Fruit fly (Drosophila melanogaster) whole organism, embryonic: Measurements from ENCODE around the gene CG34136.

Source experiments
- Abd-B ChIP-seq: fragments of 200-800 bp; sonication (Bioruptor generic); optimal IDR thresholded peaks from 2 replicates; lab custom pipeline; 2018; ENCODE audit warnings: missing biosample characterization, mild to moderate bottlenecking, missing genetic modification characterization, moderate library complexity
- Bdp1 ChIP-seq: fragments of 200-800 bp; sonication (Bioruptor generic); optimal IDR thresholded peaks from 3 replicates; lab custom pipeline; 2016; ENCODE audit warnings: missing biosample characterization, missing genetic modification characterization
- CG10274 ChIP-seq: fragments of 200-800 bp; sonication (Bioruptor generic); optimal IDR thresholded peaks from 3 replicates; lab custom pipeline; 2017; ENCODE audit warnings: missing biosample characterization, mild to moderate bottlenecking, missing genetic modification characterization
- CG10543 ChIP-seq: fragments of 200-800 bp; sonication (Bioruptor generic); optimal IDR thresholded peaks from 3 replicates; lab custom pipeline; 2017; ENCODE audit warnings: missing biosample characterization, mild to moderate bottlenecking, missing genetic modification characterization, moderate library complexity
- CG11093 ChIP-seq: fragments of 200-800 bp; sonication (Bioruptor generic); IDR thresholded peaks from 3 replicates; pipeline ENCODE4 v1.3.6; 2022; ENCODE audit warnings: missing biosample characterization, missing genetic modification characterization
- CG14050 ChIP-seq: fragments of 200-800 bp; sonication (Bioruptor generic); IDR thresholded peaks from 3 replicates; pipeline ENCODE4 v1.3.6; 2022; ENCODE audit warnings: missing biosample characterization, missing genetic modification characterization
- CG14667 ChIP-seq: fragments of 200-800 bp; sonication (Bioruptor generic); IDR thresholded peaks from 2 replicates; pipeline ENCODE4 v1.3.6; 2022; ENCODE audit warnings: missing biosample characterization, missing genetic modification characterization
- CG16863 ChIP-seq: fragments of 200-800 bp; sonication (Bioruptor generic); optimal IDR thresholded peaks from 3 replicates; lab custom pipeline; 2016; ENCODE audit warnings: missing biosample characterization, missing genetic modification characterization
- CG32767 ChIP-seq: fragments of 200-800 bp; sonication (Bioruptor generic); IDR thresholded peaks from 2 replicates; pipeline ENCODE4 v1.3.6; 2022; ENCODE audit warnings: missing biosample characterization, missing genetic modification characterization
- CG3407 ChIP-seq: fragments of 200-800 bp; sonication (Bioruptor generic); optimal IDR thresholded peaks from 2 replicates; lab custom pipeline; 2018; ENCODE audit warnings: missing biosample characterization, mild to moderate bottlenecking, missing genetic modification characterization
- CG3995 ChIP-seq: fragments of 200-800 bp; sonication (Bioruptor generic); optimal IDR thresholded peaks from 3 replicates; lab custom pipeline; 2016; ENCODE audit warnings: missing biosample characterization, missing genetic modification characterization
- CG4360 ChIP-seq: fragments of 200-800 bp; sonication (Bioruptor generic); IDR thresholded peaks from 2 replicates; pipeline ENCODE4 v1.3.6; 2022; ENCODE audit warnings: missing biosample characterization, missing genetic modification characterization
- CG5180 ChIP-seq: fragments of 200-800 bp; sonication (Bioruptor generic); optimal IDR thresholded peaks from 3 replicates; lab custom pipeline; 2017; ENCODE audit warnings: missing biosample characterization, missing genetic modification characterization, mild to moderate bottlenecking, moderate library complexity, missing genetic modification reagents
- CG7963 ChIP-seq: fragments of 200-800 bp; sonication (Bioruptor generic); IDR thresholded peaks from 3 replicates; pipeline ENCODE4 v1.3.6; 2022; ENCODE audit warnings: missing biosample characterization, missing genetic modification characterization; ENCODE audit not compliant: partially characterized antibody
- CG8765 ChIP-seq: fragments of 200-800 bp; sonication (Bioruptor generic); IDR thresholded peaks from 2 replicates; pipeline ENCODE4 v1.3.6; 2022; ENCODE audit warnings: missing biosample characterization, missing genetic modification characterization
- CTCF ChIP-seq: fragments of 200-800 bp; sonication (Bioruptor generic); optimal IDR thresholded peaks from 2 replicates; lab custom pipeline; 2017; ENCODE audit warnings: missing biosample characterization, mild to moderate bottlenecking, missing genetic modification characterization, moderate library complexity
- Camta ChIP-seq: fragments of 200-800 bp; sonication (Bioruptor generic); optimal IDR thresholded peaks from 2 replicates; lab custom pipeline; 2016; ENCODE audit warnings: missing biosample characterization, missing genetic modification characterization
- D19B ChIP-seq: fragments of 200-800 bp; sonication (Bioruptor generic); optimal IDR thresholded peaks from 2 replicates; lab custom pipeline; 2017; ENCODE audit warnings: missing biosample characterization, mild to moderate bottlenecking, missing genetic modification characterization
- Deaf1 ChIP-seq: fragments of 200-800 bp; optimal IDR thresholded peaks from 3 replicates; lab custom pipeline; 2019; ENCODE audit warnings: missing biosample characterization, mild to moderate bottlenecking, missing genetic modification characterization, moderate library complexity
- E2f1 ChIP-seq: fragments of 200-800 bp; sonication (Bioruptor generic); IDR thresholded peaks from 2 replicates; pipeline ENCODE4 v1.3.6; 2022; ENCODE audit warnings: missing biosample characterization, missing genetic modification characterization
- Eip74EF ChIP-seq, 2 experiments: fragments of 200-800 bp in 1 of 2; fragments of >200 bp in 1 of 2; sonication (Bioruptor generic) in 1 of 2; optimal IDR thresholded peaks; 2 replicates each; lab custom pipeline; 2017 to 2019; ENCODE audit warnings: missing biosample characterization in 2 of 2, missing genetic modification characterization in 2 of 2, mild to moderate bottlenecking in 1 of 2, moderate library complexity in 1 of 2
- Hand ChIP-seq: fragments of 200-800 bp; sonication (Bioruptor generic); optimal IDR thresholded peaks from 2 replicates; lab custom pipeline; 2017; ENCODE audit warnings: mild to moderate bottlenecking, missing biosample characterization, missing genetic modification reagents, missing genetic modification characterization
- HmgZ ChIP-seq: fragments of 200-800 bp; sonication (Bioruptor generic); optimal IDR thresholded peaks from 2 replicates; lab custom pipeline; 2018; ENCODE audit warnings: missing biosample characterization, mild to moderate bottlenecking, missing genetic modification characterization
- Hr3 ChIP-seq: fragments of 200-800 bp; sonication (Bioruptor generic); optimal IDR thresholded peaks from 3 replicates; lab custom pipeline; 2016; ENCODE audit warnings: missing biosample characterization, missing genetic modification characterization
- Meics ChIP-seq: fragments of 200-800 bp; sonication (Bioruptor generic); optimal IDR thresholded peaks from 2 replicates; lab custom pipeline; 2017; ENCODE audit warnings: missing biosample characterization, mild to moderate bottlenecking, missing genetic modification characterization
- NFAT ChIP-seq: fragments of 200-800 bp; sonication (Bioruptor generic); IDR thresholded peaks from 2 replicates; pipeline ENCODE4 v1.3.6; 2022; ENCODE audit warnings: missing biosample characterization, missing genetic modification characterization
- NK7.1 ChIP-seq: fragments of 200-800 bp; sonication (Bioruptor generic); optimal IDR thresholded peaks from 3 replicates; lab custom pipeline; 2016; ENCODE audit warnings: missing biosample characterization, missing genetic modification characterization
- Neu2 ChIP-seq: fragments of 200-800 bp; sonication (Bioruptor generic); optimal IDR thresholded peaks from 3 replicates; lab custom pipeline; 2016; ENCODE audit warnings: missing biosample characterization, missing genetic modification characterization, borderline replicate concordance
- Nf-YA ChIP-seq: fragments of 200-800 bp; sonication (Bioruptor generic); IDR thresholded peaks from 2 replicates; pipeline ENCODE4 v1.3.6; 2022; ENCODE audit warnings: missing biosample characterization, missing genetic modification characterization
- Oli ChIP-seq: fragments of 200-800 bp; sonication (Bioruptor generic); optimal IDR thresholded peaks from 2 replicates; lab custom pipeline; 2018; ENCODE audit warnings: missing biosample characterization, mild to moderate bottlenecking, missing genetic modification characterization, moderate library complexity
- Ravus ChIP-seq: fragments of 200-800 bp; sonication (Bioruptor generic); IDR thresholded peaks from 2 replicates; pipeline ENCODE4 v1.3.6; 2022; ENCODE audit warnings: missing biosample characterization, missing genetic modification characterization
- Rx ChIP-seq: fragments of 200-800 bp; sonication (Bioruptor generic); IDR thresholded peaks from 2 replicates; pipeline ENCODE4 v1.3.6; 2022; ENCODE audit warnings: missing biosample characterization, missing genetic modification characterization
- Sin3A ChIP-seq: fragments of >200 bp; optimal IDR thresholded peaks from 2 replicates; lab custom pipeline; 2018
- bbx ChIP-seq: fragments of 200-800 bp; sonication (Bioruptor generic); IDR thresholded peaks from 2 replicates; pipeline ENCODE4 v1.3.6; 2022; ENCODE audit warnings: missing biosample characterization, missing genetic modification characterization; ENCODE audit not compliant: partially characterized antibody
- bigmax ChIP-seq: fragments of 200-800 bp; sonication (Bioruptor generic); optimal IDR thresholded peaks from 2 replicates; lab custom pipeline; 2018; ENCODE audit warnings: missing biosample characterization, mild to moderate bottlenecking, missing genetic modification characterization
- cas ChIP-seq: fragments of 200-800 bp; sonication (Bioruptor generic); IDR thresholded peaks from 2 replicates; pipeline ENCODE4 v1.3.6; 2022; ENCODE audit warnings: missing biosample characterization, missing genetic modification characterization
- danr ChIP-seq: fragments of 200-800 bp; sonication (Bioruptor generic); IDR thresholded peaks from 2 replicates; pipeline ENCODE4 v1.3.6; 2022; ENCODE audit warnings: missing biosample characterization, missing genetic modification characterization
- ftz-f1 ChIP-seq: fragments of 200-800 bp; sonication (Bioruptor generic); optimal IDR thresholded peaks from 2 replicates; lab custom pipeline; 2016; ENCODE audit warnings: missing biosample characterization, missing genetic modification characterization
- gsb-n ChIP-seq: fragments of 200-800 bp; sonication (Bioruptor generic); optimal IDR thresholded peaks from 3 replicates; lab custom pipeline; 2018; ENCODE audit warnings: missing biosample characterization, mild to moderate bottlenecking, missing genetic modification characterization
- hb ChIP-seq: fragments of 200-800 bp; sonication (Bioruptor generic); IDR thresholded peaks from 3 replicates; pipeline ENCODE4 v1.3.6; 2022; ENCODE audit warnings: missing biosample characterization, missing genetic modification characterization; ENCODE audit not compliant: partially characterized antibody
- hkb ChIP-seq, 2 experiments: fragments of 200-800 bp in 1 of 2; fragments of >200 bp in 1 of 2; sonication (Bioruptor generic) in 1 of 2; IDR thresholded peaks in 1 of 2; optimal IDR thresholded peaks in 1 of 2; 2 replicates each; pipeline versions ENCODE4 v1.3.6 to Lab custom; 2017 to 2022; ENCODE audit warnings: missing biosample characterization in 1 of 2, missing genetic modification characterization in 1 of 2
- jing ChIP-seq: fragments of 200-800 bp; sonication (Bioruptor generic); optimal IDR thresholded peaks from 2 replicates; lab custom pipeline; 2018; ENCODE audit warnings: missing biosample characterization, mild to moderate bottlenecking, missing genetic modification characterization
- kah ChIP-seq: fragments of 200-800 bp; sonication (Bioruptor generic); optimal IDR thresholded peaks from 2 replicates; lab custom pipeline; 2018; ENCODE audit warnings: missing biosample characterization, mild to moderate bottlenecking, missing genetic modification characterization
- kay ChIP-seq: fragments of 200-800 bp; sonication (Bioruptor generic); optimal IDR thresholded peaks from 2 replicates; lab custom pipeline; 2016; ENCODE audit warnings: missing biosample characterization, missing genetic modification characterization
- mam ChIP-seq: fragments of 200-800 bp; sonication (Bioruptor generic); optimal IDR thresholded peaks from 3 replicates; lab custom pipeline; 2016; ENCODE audit warnings: missing biosample characterization, missing genetic modification characterization
- pum ChIP-seq: fragments of 200-800 bp; sonication (Bioruptor generic); optimal IDR thresholded peaks from 2 replicates; lab custom pipeline; 2016; ENCODE audit warnings: missing biosample characterization, missing genetic modification characterization
- scrt ChIP-seq: fragments of 200-800 bp; sonication (Bioruptor generic); optimal IDR thresholded peaks from 2 replicates; lab custom pipeline; 2018; ENCODE audit warnings: missing biosample characterization, mild to moderate bottlenecking, missing genetic modification characterization, moderate library complexity
- sr ChIP-seq: fragments of 200-800 bp; sonication (Bioruptor generic); IDR thresholded peaks from 3 replicates; pipeline ENCODE4 v1.3.6; 2022; ENCODE audit warnings: missing biosample characterization, missing genetic modification characterization
- tna ChIP-seq: fragments of 200-800 bp; sonication (Bioruptor generic); IDR thresholded peaks from 2 replicates; pipeline ENCODE4 v1.3.6; 2022; ENCODE audit warnings: missing biosample characterization, missing genetic modification characterization; ENCODE audit not compliant: partially characterized antibody
- trh ChIP-seq: fragments of 200-800 bp; sonication (Bioruptor generic); optimal IDR thresholded peaks from 2 replicates; lab custom pipeline; 2016; ENCODE audit warnings: missing biosample characterization, missing genetic modification characterization
- vnd ChIP-seq: fragments of 200-800 bp; sonication (Bioruptor generic); IDR thresholded peaks from 3 replicates; pipeline ENCODE4 v1.3.6; 2022; ENCODE audit warnings: missing biosample characterization, missing genetic modification characterization; ENCODE audit not compliant: partially characterized antibody
- zfh1 ChIP-seq: fragments of 200-800 bp; sonication (Bioruptor generic); IDR thresholded peaks from 3 replicates; pipeline ENCODE4 v1.3.6; 2022; ENCODE audit warnings: missing biosample characterization, missing genetic modification characterization

The CG34136 gene

DNA sequence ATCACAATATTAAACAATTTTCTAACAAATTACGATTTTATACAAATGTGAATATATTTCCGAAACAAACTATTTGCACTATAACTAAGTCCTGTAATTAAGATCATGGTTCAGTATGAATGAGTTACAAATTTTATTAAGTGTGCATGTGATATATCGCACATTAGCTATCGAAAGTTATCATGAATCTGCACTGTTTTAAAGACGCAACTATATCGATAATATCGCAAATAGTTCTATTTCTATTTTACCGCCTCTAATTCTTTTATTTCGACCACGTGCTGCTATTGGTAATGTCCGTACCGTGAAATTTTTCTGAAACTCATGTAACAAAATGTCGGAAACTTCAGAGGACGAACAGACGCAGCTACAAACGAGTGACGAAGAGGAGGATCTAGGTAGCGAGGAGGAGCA lies 46.3 kb downstream of the CG34136 start, which contains the start of gene pths (continued):
- TF ChIP-seq hb (GFP tag; lab: Robert Waterston, UW) (peak; percentile 78), trh (GFP tag; lab: Kevin White, UChicago) (no peak), CG14667 (GFP tag; lab: Robert Waterston, UW) (no peak), Nf-YA (GFP tag; lab: Robert Waterston, UW) (peak; percentile 37; the same call in 1 of the 2 replicates), NFAT (peak; percentile 54), ftz-f1 (GFP tag; lab: Kevin White, UChicago) (no peak), scrt (GFP tag; lab: Kevin White, UChicago) (no peak), Neu2 (GFP tag; lab: Kevin White, UChicago) (no peak), kah (GFP tag; lab: Kevin White, UChicago) (no peak), Rx (GFP tag; lab: Robert Waterston, UW) (no peak), Meics (GFP tag; lab: Kevin White, UChicago) (no peak), pum (GFP tag; lab: Kevin White, UChicago) (peak; percentile 35), CG11093 (GFP tag; lab: Robert Waterston, UW) (no peak), hkb (optimal IDR thresholded peaks at IDR 0.05; lab: Kevin White, UChicago) (no peak), hkb (GFP tag; IDR thresholded peaks at IDR 0.05; lab: Robert Waterston, UW) (no peak), bigmax (GFP tag; lab: Kevin White, UChicago) (no peak), kay (no peak), Hand (GFP tag; lab: Kevin White, UChicago) (no peak), CG3407 (GFP tag; lab: Kevin White, UChicago) (no peak), Camta (GFP tag; lab: Kevin White, UChicago) (peak; percentile 38), CG4360 (GFP tag; lab: Robert Waterston, UW) (no peak), CG16863 (GFP tag; lab: Kevin White, UChicago) (no peak), cas (no peak), Eip74EF (GFP tag; optimal IDR thresholded peaks at IDR 0.05; lab: Kevin White, UChicago) (no peak), CG10543 (GFP tag; lab: Kevin White, UChicago) (no peak), zfh1 (GFP tag; lab: Robert Waterston, UW) (peak; percentile 58; the same call in 1 of the 3 replicates), E2f1 (no peak; the same call in 1 of the 2 replicates), bbx (GFP tag; lab: Robert Waterston, UW) (peak; percentile 89), Hr3 (GFP tag; lab: Kevin White, UChicago) (peak; percentile 88), CG10274 (GFP tag; lab: Kevin White, UChicago) (no peak), Deaf1 (tag; lab: Kevin White, UChicago) (no peak), sr (GFP tag; lab: Robert Waterston, UW) (no peak), Ravus (no peak), tna (GFP tag; lab: Robert Waterston, UW) (peak; percentile 61), CTCF (GFP tag; lab: Kevin White, UChicago) (no peak), Sin3A (lab: Kevin White, UChicago) (no peak), D19B (GFP tag; lab: Kevin White, UChicago) (no peak), mam (GFP tag; lab: Kevin White, UChicago) (peak; percentile 79), CG8765 (GFP tag; lab: Robert Waterston, UW) (no peak), CG32767 (GFP tag; lab: Robert Waterston, UW) (no peak), CG14050 (no peak), Abd-B (no peak), Oli (tag; lab: Kevin White, UChicago) (no peak), HmgZ (tag; lab: Kevin White, UChicago) (peak; percentile 3), CG7963 (peak; percentile 65; the same call in 2 of the 3 replicates), gsb-n (no peak), Bdp1 (no peak), CG5180 (GFP tag; lab: Kevin White, UChicago) (no peak), danr (GFP tag; lab: Robert Waterston, UW) (no peak), jing (GFP tag; lab: Kevin White, UChicago) (no peak), NK7.1 (no peak), CG3995 (GFP tag; lab: Kevin White, UChicago) (peak; percentile 33), vnd (GFP tag; lab: Robert Waterston, UW) (peak; percentile 70)
